Worm (Caenorhabditis elegans) whole organism, late embryonic: ENCODE results near the gene somi-1.

Source experiments
- fkh-10 ChIP-seq: fragments of 150-350 bp; optimal IDR thresholded peaks from 2 replicates; lab custom pipeline; 2014; ENCODE audit warnings: missing biosample characterization, missing genetic modification reagents, missing genetic modification characterization
- pat-9 ChIP-seq: fragments of 200-800 bp; sonication (Bioruptor generic); optimal IDR thresholded peaks from 2 replicates; lab custom pipeline; 2018; ENCODE audit warnings: mild to moderate bottlenecking, missing genetic modification characterization, moderate library complexity, missing compliant biosample characterization

DNA sequence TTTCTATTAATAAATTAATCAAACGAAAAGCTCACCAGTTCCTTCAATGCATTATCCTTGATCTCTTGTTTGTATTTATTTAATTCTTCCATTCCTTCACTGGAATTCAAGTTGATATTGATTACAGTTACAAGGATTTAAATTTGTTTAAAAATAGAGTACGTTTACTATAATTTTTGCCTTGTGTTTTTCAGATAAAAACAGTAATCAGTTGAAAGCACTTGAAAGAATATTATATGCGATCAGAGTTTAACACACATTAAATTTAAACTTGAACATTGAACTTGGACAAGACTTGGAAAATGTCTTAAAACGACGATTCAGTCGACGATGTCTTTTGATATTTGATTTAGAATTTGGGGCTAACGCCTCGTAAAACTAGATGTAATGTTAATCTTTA is 26.3 kb upstream of the somi-1 start, which contains the start of gene F53F1.6:
- no peak for TF ChIP-seq fkh-10 (GFP tag; lab: Kevin White, UChicago)
- TF ChIP-seq pat-9, result no peak
